Worm (Caenorhabditis elegans): ENCODE data around the gene fipr-7.

fipr-7 gene

DNA sequence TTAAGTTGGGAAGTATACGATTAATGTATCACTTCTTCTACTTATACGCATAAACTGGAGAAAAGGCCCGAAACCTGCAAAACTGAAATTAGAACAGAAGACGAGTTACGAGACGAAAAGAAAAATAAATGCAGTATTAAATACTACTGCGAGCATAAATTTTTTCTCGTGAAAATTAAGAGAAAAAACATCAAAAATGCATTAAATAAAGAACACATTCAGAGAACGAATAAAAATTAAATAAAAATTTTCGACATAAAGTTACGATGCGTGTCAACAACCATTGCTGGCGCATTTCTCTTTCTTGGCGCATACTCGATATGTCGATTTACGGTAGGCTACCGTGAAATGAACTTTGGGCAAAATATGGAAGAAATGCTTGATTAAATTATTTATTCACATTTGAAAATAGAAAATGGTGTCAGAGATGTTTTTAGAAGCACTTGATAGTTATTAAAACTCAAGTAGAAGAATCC lies 24.7 kb upstream of the fipr-7 start, which contains the start of the genes ZK856.19 and ZK856.11 (continued):
- TF ChIP-seq unc-39 (tag; optimal IDR thresholded peaks at IDR 0.05), result no peak

DNA sequence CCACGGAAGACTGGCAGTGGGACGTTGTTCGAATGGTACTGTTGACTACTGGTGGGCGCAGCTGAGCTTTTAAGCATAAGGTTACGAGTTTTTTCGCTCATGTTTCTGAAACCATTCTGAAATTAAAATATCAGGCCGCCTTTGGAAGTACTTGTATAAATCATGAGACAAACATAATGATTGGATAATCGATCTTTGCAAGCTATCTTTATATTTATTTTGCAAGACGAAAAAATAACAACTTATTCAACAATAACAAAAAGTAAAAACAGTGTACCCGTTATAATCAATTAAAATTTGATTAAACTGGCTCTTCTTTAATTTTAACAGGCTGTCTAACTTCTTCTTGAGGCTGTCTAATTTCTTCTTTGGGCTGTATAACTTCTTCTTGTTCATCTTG lies 24.1 kb upstream of the fipr-7 start, which contains the start of gene ZK856.16:
TSS of gene ZK856.16 (minus strand) at position 101 of the 400 bp plus-strand sequence.
- no peak for TF ChIP-seq nhr-11 (tag; optimal IDR thresholded peaks at IDR 0.05)
- no peak for TF ChIP-seq nhr-28 (tag; optimal IDR thresholded peaks at IDR 0.05)
- no peak for TF ChIP-seq nhr-67 (tag; optimal IDR thresholded peaks at IDR 0.05)
- no peak for TF ChIP-seq elt-3 (tag; optimal IDR thresholded peaks at IDR 0.05)
- TF ChIP-seq hmg-11 (tag; optimal IDR thresholded peaks at IDR 0.05), result no peak
- TF ChIP-seq ceh-9 (tag; optimal IDR thresholded peaks at IDR 0.05), result no peak

DNA sequence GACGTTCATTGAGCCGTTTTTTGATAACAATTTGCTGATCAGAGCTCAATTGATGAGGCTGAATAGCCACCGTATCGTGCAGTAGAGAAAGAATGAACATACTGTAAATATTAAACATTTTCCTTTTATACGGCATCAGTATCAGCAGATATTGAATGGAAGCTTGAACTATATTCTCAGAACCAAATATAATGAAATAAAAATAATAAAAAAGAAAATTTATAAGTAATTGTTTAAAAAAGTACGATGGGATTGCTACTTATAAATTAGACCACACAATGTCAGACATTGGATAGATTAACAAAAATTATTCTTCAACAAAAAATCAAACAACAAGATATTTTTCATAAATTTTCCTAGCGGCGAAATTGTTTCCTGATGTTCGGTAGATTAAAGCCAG lies 23.1 kb upstream of the fipr-7 start, which contains the start of gene rpc-25:
TSS of gene rpc-25 (minus strand) at position 101 of the 400 bp plus-strand sequence.
- TF ChIP-seq nhr-76 (tag; optimal IDR thresholded peaks at IDR 0.05) (no peak), lin-15B (tag; optimal IDR thresholded peaks at IDR 0.05) (no peak), unc-62 (GFP tag; optimal IDR thresholded peaks at IDR 0.05) (no peak), elt-2 (tag; optimal IDR thresholded peaks at IDR 0.05) (no peak), aly-2 (tag; optimal IDR thresholded peaks at IDR 0.05) (no peak), sea-2 (GFP tag; optimal IDR thresholded peaks at IDR 0.05) (no peak), egl-27 (tag; optimal IDR thresholded peaks at IDR 0.05) (no peak), eor-1 (tag; optimal IDR thresholded peaks at IDR 0.05) (no peak), ceh-16 (tag; optimal IDR thresholded peaks at IDR 0.05) (no peak), elt-3 (tag; optimal IDR thresholded peaks at IDR 0.05) (no peak), tbx-2 (tag; optimal IDR thresholded peaks at IDR 0.05) (no peak), pha-4 (tag; optimal IDR thresholded peaks at IDR 0.05) (no peak), fkh-2 (tag; optimal IDR thresholded peaks at IDR 0.05) (no peak), fkh-10 (GFP tag; optimal IDR thresholded peaks at IDR 0.05) (no peak)

DNA sequence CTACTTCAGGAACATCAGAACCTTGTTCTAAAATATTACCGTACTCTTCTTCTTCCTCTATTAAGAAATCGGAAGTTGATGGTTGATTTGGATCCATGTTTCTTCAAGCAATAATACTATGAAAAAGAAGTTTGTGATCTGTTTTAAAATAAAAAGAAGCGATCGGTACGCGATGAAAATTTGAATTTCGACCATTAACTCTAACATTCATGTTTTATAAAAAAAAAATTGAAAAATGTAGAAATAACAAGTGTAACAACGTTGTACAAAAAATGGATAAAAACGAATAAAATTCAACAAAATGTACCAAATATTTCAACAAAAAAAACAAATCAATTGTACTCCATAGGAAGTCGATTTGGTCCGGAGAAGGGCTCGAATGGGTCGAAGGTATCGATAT lies 19.4 kb upstream of the fipr-7 start, which contains the start of gene tftc-3:
TSS of gene tftc-3 (minus strand) at position 101 of the 400 bp plus-strand sequence.
- TF ChIP-seq eor-1 (tag; optimal IDR thresholded peaks at IDR 0.05) (no peak), elt-3 (tag; optimal IDR thresholded peaks at IDR 0.05) (no peak), nhr-23 (tag; optimal IDR thresholded peaks at IDR 0.05) (no peak), R02D3.7 (tag; optimal IDR thresholded peaks at IDR 0.05) (no peak)

DNA sequence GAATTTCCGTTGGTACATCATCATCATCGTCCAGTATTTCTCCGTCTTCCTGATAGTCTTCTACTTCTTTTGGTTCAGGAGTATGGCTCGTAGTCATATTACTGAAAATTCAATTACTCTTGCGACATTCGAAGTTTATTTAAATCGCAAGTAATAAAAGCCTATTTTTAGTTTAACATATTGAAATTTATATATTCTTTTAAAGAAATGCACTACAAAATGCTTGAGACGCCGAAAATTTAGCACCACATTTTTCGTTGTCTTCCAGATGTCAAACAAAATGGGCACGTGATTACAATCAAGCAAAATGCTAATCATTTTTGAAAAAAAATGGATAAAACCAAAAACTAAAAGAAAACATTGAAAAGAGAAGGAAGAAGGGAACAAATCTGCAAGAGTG lies 17.6 kb upstream of the fipr-7 start, which contains the start of gene zhit-3:
TSS of gene zhit-3 (minus strand) at position 101 of the 400 bp plus-strand sequence.
- TF ChIP-seq egl-27 (tag; optimal IDR thresholded peaks at IDR 0.05) (no peak), zag-1 (tag; optimal IDR thresholded peaks at IDR 0.05) (no peak), R02D3.7 (tag; optimal IDR thresholded peaks at IDR 0.05) (no peak), ceh-82 (tag; optimal IDR thresholded peaks at IDR 0.05) (no peak), egl-5 (tag; optimal IDR thresholded peaks at IDR 0.05) (no peak), unc-39 (tag; optimal IDR thresholded peaks at IDR 0.05) (no peak)

DNA sequence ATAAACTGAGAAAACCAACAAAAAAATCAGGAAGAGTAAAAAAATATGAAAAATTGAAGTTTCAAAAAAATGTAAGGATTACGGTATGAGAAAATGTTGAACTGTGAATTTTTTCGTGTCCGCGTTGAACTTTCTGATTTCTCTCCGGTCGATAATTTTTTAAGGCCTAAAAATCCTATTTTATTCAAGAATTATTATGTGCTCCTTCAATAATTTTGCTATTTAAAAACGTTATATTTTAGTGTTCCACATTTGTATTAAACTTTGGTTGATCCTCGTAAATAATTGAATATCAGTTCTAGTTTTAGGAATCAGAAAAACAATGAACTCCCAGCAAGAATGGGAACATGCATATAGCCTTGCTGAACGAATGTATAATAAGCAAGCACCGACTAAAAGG lies 17.0 kb upstream of the fipr-7 start, which contains the start of gene hpo-40:
TSS of gene hpo-40 (plus strand) at position 301 of the 400 bp plus-strand sequence.
- TF ChIP-seq nhr-237 (tag; optimal IDR thresholded peaks at IDR 0.05) (no peak), ceh-82 (tag; optimal IDR thresholded peaks at IDR 0.05) (no peak), sea-2 (GFP tag; optimal IDR thresholded peaks at IDR 0.05) (no peak), tbx-2 (tag; optimal IDR thresholded peaks at IDR 0.05) (no peak), nhr-76 (tag; optimal IDR thresholded peaks at IDR 0.05) (no peak), ztf-4 (tag; optimal IDR thresholded peaks at IDR 0.05) (no peak), hmg-11 (tag; optimal IDR thresholded peaks at IDR 0.05) (no peak), daf-12 (tag; optimal IDR thresholded peaks at IDR 0.05) (no peak), fos-1 (tag; optimal IDR thresholded peaks at IDR 0.05) (no peak), nhr-25 (tag; optimal IDR thresholded peaks at IDR 0.05) (no peak), lsy-12 (tag; optimal IDR thresholded peaks at IDR 0.05) (no peak)

DNA sequence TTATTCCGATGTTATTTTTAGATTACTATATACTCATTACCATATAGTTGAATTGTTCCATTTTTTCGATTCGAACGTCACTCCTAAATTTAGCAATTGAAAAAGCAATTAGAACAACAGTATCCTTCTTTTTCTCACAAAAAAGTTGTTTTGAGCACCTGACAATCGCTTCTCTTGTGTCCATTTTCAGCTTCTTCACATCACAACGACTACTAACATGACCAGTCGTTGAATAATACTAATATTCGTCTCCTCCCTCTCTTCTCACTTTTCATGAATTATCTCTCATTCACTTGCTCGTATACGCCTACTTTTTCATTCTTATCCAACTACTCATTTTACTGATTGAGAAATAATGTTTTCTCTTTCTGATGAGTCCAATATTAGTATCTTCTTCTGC lies 12.9 kb upstream of the fipr-7 start, which contains the start of gene ZK856.14:
TSS of gene ZK856.14 (plus strand) at position 301 of the 400 bp plus-strand sequence.
- TF ChIP-seq elt-1 (tag; optimal IDR thresholded peaks at IDR 0.05), result no peak
- no peak for TF ChIP-seq nhr-12 (tag; optimal IDR thresholded peaks at IDR 0.05)
- TF ChIP-seq R02D3.7 (tag; optimal IDR thresholded peaks at IDR 0.05), result no peak
- no peak for TF ChIP-seq unc-39 (tag; optimal IDR thresholded peaks at IDR 0.05)
- TF ChIP-seq eor-1 (tag; optimal IDR thresholded peaks at IDR 0.05), result no peak
- TF ChIP-seq mdl-1 (tag; optimal IDR thresholded peaks at IDR 0.05), result no peak
- no peak for TF ChIP-seq hmg-11 (tag; optimal IDR thresholded peaks at IDR 0.05)
